Comparison of ENCODE assay signal across 2 worm cellular contexts in the genomic region with DNA sequence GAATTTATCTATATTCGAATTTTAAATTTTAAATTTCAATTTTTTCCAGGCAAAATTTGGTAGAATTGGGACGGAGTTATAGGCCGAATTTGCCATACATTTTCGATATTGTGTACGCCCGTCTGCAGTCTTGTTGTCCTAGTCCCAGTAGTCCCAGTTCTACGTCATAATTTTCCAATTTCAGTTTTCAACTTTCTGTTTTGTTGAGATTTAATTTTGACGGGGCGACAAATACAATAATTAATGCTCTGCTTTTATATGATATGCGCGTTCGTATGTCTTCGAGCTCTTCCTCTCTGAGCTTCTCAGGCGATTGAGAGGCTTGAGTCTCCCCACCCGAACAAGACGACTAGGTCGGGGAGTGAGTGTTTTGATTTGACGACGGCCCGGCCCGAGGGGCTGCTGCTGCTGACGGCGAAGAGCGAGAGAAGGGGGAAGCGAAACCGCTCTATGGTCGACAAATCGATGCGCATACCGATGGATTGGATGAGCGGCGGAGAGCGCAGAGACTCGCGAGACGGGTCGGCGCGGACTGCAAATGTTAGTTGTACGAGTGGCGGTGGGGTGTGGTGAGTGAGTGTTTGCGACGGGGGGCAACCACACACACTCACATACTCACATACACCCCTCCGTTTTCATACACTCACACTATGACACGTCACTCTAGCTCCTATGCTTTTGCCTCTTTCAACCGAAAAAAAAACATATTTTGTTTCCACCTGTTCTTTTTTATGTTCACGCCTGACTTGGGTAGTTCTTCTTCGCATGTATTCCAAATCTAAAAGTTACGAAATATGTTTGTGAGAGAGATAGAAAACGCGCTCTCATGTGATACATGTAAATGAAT.
TF ChIP-seq lines count a peak whose summit lies in the region.

No protein-coding gene starts in this region.

TF ChIP-seq in whole organism, L4 larva, 104 proteins besides CTCF, POLR2A, EP300 and RAD21 (continued from another document):
- TF ChIP-seq cey-2 (tag; optimal IDR thresholded peaks at IDR 0.05; lab: Kevin White, UChicago; ENCODE audit: borderline replicate concordance, insufficient read depth) = no peak
- peak; percentile 90 for TF ChIP-seq mep-1 (tag; optimal IDR thresholded peaks at IDR 0.05; lab: Kevin White, UChicago)
- peak; percentile 90 for TF ChIP-seq egl-43 (GFP tag; IDR thresholded peaks at IDR 0.05; lab: Robert Waterston, UW)
- TF ChIP-seq hif-1 (tag; optimal IDR thresholded peaks at IDR 0.05; lab: Kevin White, UChicago) = peak in 1 of 2 experiments; percentile 79
- TF ChIP-seq daf-19 (GFP tag; conservative IDR thresholded peaks at IDR 0.05; lab: Robert Waterston, UW) = no peak
- TF ChIP-seq lin-13 (GFP tag; optimal IDR thresholded peaks at IDR 0.05; lab: Kevin White, UChicago) = peak; percentile 84
- no peak for TF ChIP-seq pqm-1 (tag; optimal IDR thresholded peaks at IDR 0.05; lab: Kevin White, UChicago)
- TF ChIP-seq nhr-48 (tag; optimal IDR thresholded peaks at IDR 0.05; lab: Kevin White, UChicago) = peak; percentile 47
- TF ChIP-seq aly-2 (tag; optimal IDR thresholded peaks at IDR 0.05; lab: Kevin White, UChicago) = no peak
- peak; percentile 66 for TF ChIP-seq F37D6.2 (tag; optimal IDR thresholded peaks at IDR 0.05; lab: Kevin White, UChicago)
- no peak for TF ChIP-seq Y105C5A.15 (GFP tag; IDR thresholded peaks at IDR 0.05; lab: Robert Waterston, UW)
- TF ChIP-seq skn-1 (tag; optimal IDR thresholded peaks at IDR 0.05; lab: Kevin White, UChicago) = no peak
- TF ChIP-seq Y75B8A.6 (GFP tag; IDR thresholded peaks at IDR 0.05; lab: Robert Waterston, UW) = no peak
- TF ChIP-seq lin-39 (tag; optimal IDR thresholded peaks at IDR 0.05; lab: Kevin White, UChicago) = no peak
- no peak for TF ChIP-seq madf-5 (GFP tag; IDR thresholded peaks at IDR 0.05; lab: Robert Waterston, UW)
- no peak for TF ChIP-seq egl-27 (tag; optimal IDR thresholded peaks at IDR 0.05; lab: Kevin White, UChicago)
- TF ChIP-seq lir-3 (tag; optimal IDR thresholded peaks at IDR 0.05; lab: Kevin White, UChicago) = no peak
- TF ChIP-seq unc-39 (tag; optimal IDR thresholded peaks at IDR 0.05; lab: Kevin White, UChicago) = no peak
- TF ChIP-seq nhr-25 (tag; optimal IDR thresholded peaks at IDR 0.05; lab: Kevin White, UChicago; ENCODE audit: borderline replicate concordance, insufficient read depth) = peak; percentile 67
- no peak for TF ChIP-seq php-3 (GFP tag; IDR thresholded peaks at IDR 0.05; lab: Robert Waterston, UW)
- TF ChIP-seq lin-1 (GFP tag; IDR thresholded peaks at IDR 0.05; lab: Robert Waterston, UW) = peak; percentile 60
- TF ChIP-seq nhr-6 (tag; optimal IDR thresholded peaks at IDR 0.05; lab: Kevin White, UChicago) = peak; percentile 79
- TF ChIP-seq ceh-28 (tag; optimal IDR thresholded peaks at IDR 0.05; lab: Kevin White, UChicago) = peak; percentile 80
- TF ChIP-seq pha-4 (GFP tag; IDR thresholded peaks at IDR 0.05; lab: Robert Waterston, UW) = peak; percentile 78
- peak; percentile 57 for TF ChIP-seq pha-4 (tag; optimal IDR thresholded peaks at IDR 0.05; lab: Kevin White, UChicago)
- TF ChIP-seq rbr-2 (tag; optimal IDR thresholded peaks at IDR 0.05; lab: Kevin White, UChicago) = peak; percentile 88
- TF ChIP-seq daf-12 (tag; optimal IDR thresholded peaks at IDR 0.05; lab: Kevin White, UChicago) = no peak
- no peak for TF ChIP-seq ztf-11 (tag; optimal IDR thresholded peaks at IDR 0.05; lab: Kevin White, UChicago)
- TF ChIP-seq dpl-1 (GFP tag; optimal IDR thresholded peaks at IDR 0.05; lab: Kevin White, UChicago) = peak; percentile 2
- TF ChIP-seq mes-2 (tag; optimal IDR thresholded peaks at IDR 0.05; lab: Kevin White, UChicago; ENCODE audit: poor library complexity, severe bottlenecking) = peak; percentile 77
- TF ChIP-seq D1046.2 (GFP tag; IDR thresholded peaks at IDR 0.05; lab: Robert Waterston, UW) = no peak
- peak; percentile 87 for TF ChIP-seq ceh-20 (GFP tag; IDR thresholded peaks at IDR 0.05; lab: Robert Waterston, UW)
- TF ChIP-seq ztf-7 (tag; optimal IDR thresholded peaks at IDR 0.05; lab: Kevin White, UChicago) = no peak
- peak; percentile 46 for TF ChIP-seq spr-3 (GFP tag; optimal IDR thresholded peaks at IDR 0.05; lab: Kevin White, UChicago)
- peak; percentile 56 to 74 for TF ChIP-seq lsy-2 (tag; optimal IDR thresholded peaks at IDR 0.05; lab: Kevin White, UChicago)
- TF ChIP-seq ZK337.2 (GFP tag; IDR thresholded peaks at IDR 0.05; lab: Robert Waterston, UW) = peak; percentile 10; the same call in 1 of the 2 replicates
- no peak for TF ChIP-seq zip-2 (tag; optimal IDR thresholded peaks at IDR 0.05; lab: Kevin White, UChicago)
- no peak for TF ChIP-seq ceh-32 (tag; optimal IDR thresholded peaks at IDR 0.05; lab: Kevin White, UChicago; ENCODE audit: poor library complexity)
- 0 out of 2 replicates have a peak, but pooled peaks have one; percentile 61 for TF ChIP-seq F44E2.7 (GFP tag; IDR thresholded peaks at IDR 0.05; lab: Robert Waterston, UW)
- no peak for TF ChIP-seq zfp-2 (tag; optimal IDR thresholded peaks at IDR 0.05; lab: Kevin White, UChicago)
- peak; percentile 99 for TF ChIP-seq set-16 (GFP tag; IDR thresholded peaks at IDR 0.05; lab: Robert Waterston, UW)
- no peak for TF ChIP-seq ces-1 (GFP tag; optimal IDR thresholded peaks at IDR 0.05; lab: Kevin White, UChicago)
- no peak for TF ChIP-seq F26F4.8 (GFP tag; conservative IDR thresholded peaks at IDR 0.05; lab: Robert Waterston, UW)
- TF ChIP-seq duxl-1 (tag; optimal IDR thresholded peaks at IDR 0.05; lab: Kevin White, UChicago; ENCODE audit: poor library complexity) = peak; percentile 57
- TF ChIP-seq hmg-1.1 (GFP tag; IDR thresholded peaks at IDR 0.05; lab: Robert Waterston, UW) = peak; percentile 88
- TF ChIP-seq dmd-8 (GFP tag; IDR thresholded peaks at IDR 0.05; lab: Robert Waterston, UW) = peak; percentile 58; the same call in 1 of the 2 replicates
- TF ChIP-seq nhr-42 (GFP tag; IDR thresholded peaks at IDR 0.05; lab: Robert Waterston, UW) = 0 out of 2 replicates have a peak, but pooled peaks have one; percentile 71
- no peak for TF ChIP-seq sdz-12 (GFP tag; optimal IDR thresholded peaks at IDR 0.05; lab: Kevin White, UChicago)
- TF ChIP-seq saeg-2 (GFP tag; IDR thresholded peaks at IDR 0.05; lab: Robert Waterston, UW) = peak; percentile 65; the same call in 1 of the 2 replicates
- TF ChIP-seq nhr-111 (GFP tag; optimal IDR thresholded peaks at IDR 0.05; lab: Kevin White, UChicago) = no peak
- TF ChIP-seq lin-29 (GFP tag; IDR thresholded peaks at IDR 0.05; lab: Robert Waterston, UW) = no peak
- TF ChIP-seq T26A8.4 (GFP tag; IDR thresholded peaks at IDR 0.05; lab: Robert Waterston, UW) = peak; percentile 82
- no peak for TF ChIP-seq unc-62 (GFP tag; optimal IDR thresholded peaks at IDR 0.05 in 1 of 2; lab: Kevin White, UChicago)
- TF ChIP-seq unc-62 (tag; optimal IDR thresholded peaks at IDR 0.05; lab: Kevin White, UChicago) = no peak
- TF ChIP-seq spr-1 (tag; optimal IDR thresholded peaks at IDR 0.05; lab: Kevin White, UChicago) = peak; percentile 67
- TF ChIP-seq mdt-29 (GFP tag; IDR thresholded peaks at IDR 0.05; lab: Robert Waterston, UW) = 0 out of 2 replicates have a peak, but pooled peaks have one; percentile 19

TF ChIP-seq in whole organism, late embryonic, 69 proteins besides CTCF, POLR2A, EP300 and RAD21 (continued from another document):
- TF ChIP-seq ceh-45 (GFP tag; IDR thresholded peaks at IDR 0.05; lab: Robert Waterston, UW) (0 out of 2 replicates have a peak, but pooled peaks have one; percentile 42), C08G9.2 (tag; optimal IDR thresholded peaks at IDR 0.05; lab: Kevin White, UChicago) (peak; percentile 54), pat-9 (tag; optimal IDR thresholded peaks at IDR 0.05; lab: Kevin White, UChicago) (peak; percentile 41), elt-2 (tag; optimal IDR thresholded peaks at IDR 0.05; lab: Kevin White, UChicago) (peak; percentile 33), tbx-2 (tag; optimal IDR thresholded peaks at IDR 0.05; lab: Kevin White, UChicago) (peak; percentile 97), unc-86 (tag; optimal IDR thresholded peaks at IDR 0.05; lab: Kevin White, UChicago) (peak; percentile 82), unc-55 (GFP tag; optimal IDR thresholded peaks at IDR 0.05; lab: Kevin White, UChicago) (peak; percentile 88), ceh-22 (tag; optimal IDR thresholded peaks at IDR 0.05; lab: Kevin White, UChicago) (peak; percentile 84), hlh-15 (tag; optimal IDR thresholded peaks at IDR 0.05; lab: Kevin White, UChicago) (no peak), sdc-2 (tag; optimal IDR thresholded peaks at IDR 0.05; lab: Kevin White, UChicago) (peak; percentile 59), lin-11 (tag; optimal IDR thresholded peaks at IDR 0.05; lab: Kevin White, UChicago) (no peak), T23F11.4 (GFP tag; optimal IDR thresholded peaks at IDR 0.05; lab: Kevin White, UChicago) (peak; percentile 53), gmeb-2 (tag; optimal IDR thresholded peaks at IDR 0.05; lab: Kevin White, UChicago) (peak; percentile 5)
TF ChIP-seq in whole organism, late embryonic: peak in this region for 50.
